Worm (Caenorhabditis elegans) whole organism, L2 larva: ENCODE data around the gene F17C11.4.

Source experiments
- C34F6.9 ChIP-seq: fragments of 150-350 bp; optimal IDR thresholded peaks from 2 replicates; lab custom pipeline; 2014; ENCODE audit warnings: missing biosample characterization, missing genetic modification characterization
- F13H6.1 ChIP-seq: sonication (generic microtip); optimal IDR thresholded peaks from 2 replicates; lab custom pipeline; 2016; ENCODE audit warnings: missing genetic modification characterization, missing compliant biosample characterization
- ama-1 ChIP-seq: fragments of 150-350 bp; optimal IDR thresholded peaks from 2 replicates; lab custom pipeline; 2018; ENCODE audit warnings: inconsistent platforms
- ceh-82 ChIP-seq: fragments of 150-350 bp; optimal IDR thresholded peaks from 2 replicates; lab custom pipeline; 2014; ENCODE audit warnings: missing biosample characterization, missing genetic modification characterization
- crh-2 ChIP-seq: sonication (generic microtip); optimal IDR thresholded peaks from 2 replicates; lab custom pipeline; 2017; ENCODE audit warnings: missing biosample characterization, missing genetic modification characterization
- dmd-4 ChIP-seq: sonication (generic microtip); optimal IDR thresholded peaks from 2 replicates; lab custom pipeline; 2017; ENCODE audit warnings: missing biosample characterization, missing genetic modification characterization
- elt-1 ChIP-seq: fragments of 150-350 bp; optimal IDR thresholded peaks from 2 replicates; lab custom pipeline; 2014; ENCODE audit warnings: missing biosample characterization, missing genetic modification characterization
- elt-3 ChIP-seq: sonication (generic microtip); optimal IDR thresholded peaks from 2 replicates; lab custom pipeline; 2017; ENCODE audit warnings: missing biosample characterization, missing genetic modification characterization
- fos-1 ChIP-seq: fragments of 150-350 bp; optimal IDR thresholded peaks from 2 replicates; lab custom pipeline; 2014; ENCODE audit warnings: missing biosample characterization, missing genetic modification characterization
- gmeb-1 ChIP-seq: fragments of 150-350 bp; optimal IDR thresholded peaks from 2 replicates; lab custom pipeline; 2014; ENCODE audit warnings: missing biosample characterization, missing genetic modification characterization
- lin-11 ChIP-seq: fragments of 150-350 bp; sonication (generic microtip); optimal IDR thresholded peaks from 2 replicates; lab custom pipeline; 2014; ENCODE audit warnings: missing biosample characterization, missing genetic modification characterization, inconsistent platforms, mixed read lengths
- lin-13 ChIP-seq: fragments of 150-350 bp; optimal IDR thresholded peaks from 2 replicates; lab custom pipeline; 2014; ENCODE audit warnings: missing biosample characterization, missing genetic modification reagents, missing genetic modification characterization
- lin-39 ChIP-seq: fragments of 150-350 bp; optimal IDR thresholded peaks from 2 replicates; lab custom pipeline; 2014; ENCODE audit warnings: missing biosample characterization, missing genetic modification reagents, missing genetic modification characterization
- lsy-2 ChIP-seq, 2 experiments: fragments of 150-350 bp in 1 of 2; sonication (generic microtip) in 1 of 2; optimal IDR thresholded peaks; 2 replicates each; lab custom pipeline; 2014 to 2017; ENCODE audit warnings: missing biosample characterization in 2 of 2, missing genetic modification characterization in 2 of 2
- mbf-1 ChIP-seq: sonication (generic microtip); optimal IDR thresholded peaks from 2 replicates; lab custom pipeline; 2017; ENCODE audit warnings: missing biosample characterization, missing genetic modification characterization
- mdl-1 ChIP-seq, 2 experiments: fragments of 150-350 bp in 1 of 2; sonication (generic microtip) in 1 of 2; optimal IDR thresholded peaks; 2 replicates each; lab custom pipeline; 2017; ENCODE audit warnings: missing biosample characterization in 2 of 2, missing genetic modification characterization in 2 of 2
- nhr-10 ChIP-seq: sonication (generic microtip); optimal IDR thresholded peaks from 2 replicates; lab custom pipeline; 2017; ENCODE audit warnings: missing biosample characterization, missing genetic modification characterization
- nhr-129 ChIP-seq: fragments of 150-350 bp; optimal IDR thresholded peaks from 2 replicates; lab custom pipeline; 2014; ENCODE audit warnings: missing biosample characterization, missing genetic modification characterization
- nhr-21 ChIP-seq: fragments of 150-350 bp; optimal IDR thresholded peaks from 2 replicates; lab custom pipeline; 2014; ENCODE audit warnings: missing biosample characterization, missing genetic modification characterization
- nhr-23 ChIP-seq: fragments of 150-350 bp; optimal IDR thresholded peaks from 2 replicates; lab custom pipeline; 2014; ENCODE audit warnings: missing biosample characterization, missing genetic modification reagents, missing genetic modification characterization
- nhr-25 ChIP-seq: fragments of 150-350 bp; sonication (generic microtip); optimal IDR thresholded peaks from 3 replicates; lab custom pipeline; 2014; ENCODE audit warnings: missing biosample characterization, missing genetic modification characterization
- nhr-77 ChIP-seq: fragments of 150-350 bp; optimal IDR thresholded peaks from 2 replicates; lab custom pipeline; 2014; ENCODE audit warnings: missing biosample characterization, missing genetic modification characterization
- sem-4 ChIP-seq: fragments of 150-350 bp; optimal IDR thresholded peaks from 2 replicates; lab custom pipeline; 2014; ENCODE audit warnings: missing biosample characterization, missing genetic modification reagents, missing genetic modification characterization
- skn-1 ChIP-seq: sonication (generic microtip); optimal IDR thresholded peaks from 2 replicates; lab custom pipeline; 2017; ENCODE audit warnings: missing biosample characterization, missing genetic modification characterization
- sma-9 ChIP-seq, 2 experiments: fragments of 150-350 bp in 1 of 2; sonication (generic microtip) in 1 of 2; optimal IDR thresholded peaks; 2 replicates each; lab custom pipeline; 2014 to 2016; ENCODE audit warnings: missing genetic modification characterization in 2 of 2, mild to moderate bottlenecking in 1 of 2, missing biosample characterization in 1 of 2, missing compliant biosample characterization in 1 of 2, missing genetic modification reagents in 1 of 2, moderate library complexity in 1 of 2
- unc-39 ChIP-seq: fragments of 150-350 bp; optimal IDR thresholded peaks from 2 replicates; lab custom pipeline; 2014; ENCODE audit warnings: missing biosample characterization, missing genetic modification characterization
- unc-55 ChIP-seq: fragments of 150-350 bp; sonication (generic microtip); optimal IDR thresholded peaks from 3 replicates; lab custom pipeline; 2014; ENCODE audit warnings: missing biosample characterization, missing genetic modification reagents, missing genetic modification characterization
- zag-1 ChIP-seq: fragments of 150-350 bp; optimal IDR thresholded peaks from 2 replicates; lab custom pipeline; 2014; ENCODE audit warnings: missing biosample characterization, missing genetic modification characterization
- ztf-11 ChIP-seq: sonication (generic microtip); optimal IDR thresholded peaks from 2 replicates; lab custom pipeline; 2017; ENCODE audit warnings: missing biosample characterization, missing genetic modification characterization
- ztf-4 ChIP-seq: fragments of 150-350 bp; optimal IDR thresholded peaks from 2 replicates; lab custom pipeline; 2014; ENCODE audit warnings: missing biosample characterization, missing genetic modification characterization

F17C11.4 gene

DNA sequence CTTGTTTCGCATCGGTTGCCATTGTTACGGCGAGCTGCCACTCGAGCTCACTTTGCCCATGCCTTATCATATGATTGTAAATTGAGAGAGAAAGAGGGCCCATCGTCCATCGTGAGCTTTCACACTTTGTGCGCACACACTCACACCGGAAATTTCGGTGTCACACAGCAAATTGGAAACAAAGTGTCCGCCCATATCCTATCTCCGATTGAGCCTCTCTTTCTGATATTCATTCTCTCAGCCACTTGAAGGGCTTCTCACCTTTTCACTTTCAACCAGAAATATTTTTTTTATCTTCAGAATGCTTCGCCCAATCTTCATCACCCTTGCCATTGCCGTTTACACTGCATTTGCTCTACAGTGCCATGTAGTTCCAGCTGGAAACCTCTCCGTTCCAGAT, 22.1 kb upstream of the F17C11.4 start, which contains the start of gene F58B4.3:
Gene F58B4.3 (plus strand): TSS at position 301 of the 400 bp plus-strand sequence.
- peak; percentile 39 for TF ChIP-seq lin-11 (tag; lab: Kevin White, UChicago)
- no peak for TF ChIP-seq fos-1 (tag; lab: Kevin White, UChicago)

DNA sequence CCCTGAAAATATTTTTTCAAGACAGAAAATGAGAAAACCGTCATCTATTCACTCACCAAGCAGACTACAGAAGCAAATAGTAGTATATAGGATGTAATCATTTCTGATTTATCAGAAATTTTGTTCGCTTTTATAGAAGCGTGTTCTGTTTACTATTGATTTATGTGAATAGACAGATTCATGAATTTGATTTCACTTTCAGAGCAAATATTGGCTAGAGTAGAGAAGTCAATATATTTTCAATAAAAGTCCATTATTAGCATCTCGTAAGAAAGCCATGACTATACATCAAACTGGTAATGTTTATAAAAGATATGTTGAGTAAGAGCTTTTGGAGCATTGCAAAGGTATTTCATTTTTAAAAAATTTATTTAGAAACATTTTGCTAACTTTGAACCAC, 20.5 kb upstream of the F17C11.4 start, which contains the start of gene scvp-1:
Gene scvp-1 (minus strand): TSS at position 101 of the 400 bp plus-strand sequence.
- TF ChIP-seq zag-1 = no peak
- no peak for TF ChIP-seq elt-1 (tag; lab: Kevin White, UChicago)
- no peak for TF ChIP-seq fos-1 (tag; lab: Kevin White, UChicago)
- no peak for TF ChIP-seq elt-3 (tag; lab: Kevin White, UChicago)
- no peak for TF ChIP-seq ztf-11 (tag; lab: Kevin White, UChicago)
- TF ChIP-seq mbf-1 (tag; lab: Kevin White, UChicago) = no peak
- no peak for TF ChIP-seq nhr-21 (tag; lab: Kevin White, UChicago)
- no peak for TF ChIP-seq dmd-4 (tag; lab: Kevin White, UChicago)
- no peak for TF ChIP-seq unc-39 (tag; lab: Kevin White, UChicago)
- no peak for TF ChIP-seq crh-2 (tag; lab: Kevin White, UChicago)
- TF ChIP-seq mdl-1 (tag; optimal IDR thresholded peaks at IDR 0.05; lab: Kevin White, UChicago) = no peak
- TF ChIP-seq ztf-4 (tag; lab: Kevin White, UChicago) = no peak
- no peak for TF ChIP-seq nhr-23
- TF ChIP-seq ceh-82 (tag; lab: Kevin White, UChicago) = no peak
- TF ChIP-seq, all 48 proteins: peak for 0

DNA sequence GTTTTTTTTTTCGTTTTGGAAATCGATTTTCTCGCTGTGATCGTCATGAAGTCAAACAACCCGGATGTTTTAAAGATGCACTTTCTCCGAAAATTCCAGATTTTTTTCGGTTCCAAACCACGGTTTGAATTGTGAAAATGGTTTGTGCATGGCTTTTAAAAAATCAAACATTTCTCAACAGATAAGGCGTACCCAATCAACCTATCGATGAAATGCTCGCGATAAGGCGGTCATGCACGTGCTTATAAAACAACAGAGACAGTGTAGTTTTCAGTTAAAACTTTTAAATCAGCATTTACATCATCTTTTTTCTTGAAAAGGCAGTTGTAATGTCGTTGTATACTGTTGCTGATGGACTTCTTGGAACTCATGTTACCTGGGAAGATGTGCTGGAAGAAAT, 19.2 kb upstream of the F17C11.4 start, which contains the start of gene F58B4.5:
Gene F58B4.5 (plus strand): TSS at position 283 of the 400 bp plus-strand sequence.
- TF ChIP-seq nhr-10 (tag; lab: Kevin White, UChicago) (no peak), crh-2 (tag; lab: Kevin White, UChicago) (peak; percentile 54), fos-1 (tag; lab: Kevin White, UChicago) (peak; percentile 43), sma-9 (GFP tag; optimal IDR thresholded peaks at IDR 0.05; lab: Kevin White, UChicago) (peak; percentile 71), sma-9 (tag; optimal IDR thresholded peaks at IDR 0.05; lab: Kevin White, UChicago) (no peak)
- TF ChIP-seq, all 48 proteins: peak for 3

DNA sequence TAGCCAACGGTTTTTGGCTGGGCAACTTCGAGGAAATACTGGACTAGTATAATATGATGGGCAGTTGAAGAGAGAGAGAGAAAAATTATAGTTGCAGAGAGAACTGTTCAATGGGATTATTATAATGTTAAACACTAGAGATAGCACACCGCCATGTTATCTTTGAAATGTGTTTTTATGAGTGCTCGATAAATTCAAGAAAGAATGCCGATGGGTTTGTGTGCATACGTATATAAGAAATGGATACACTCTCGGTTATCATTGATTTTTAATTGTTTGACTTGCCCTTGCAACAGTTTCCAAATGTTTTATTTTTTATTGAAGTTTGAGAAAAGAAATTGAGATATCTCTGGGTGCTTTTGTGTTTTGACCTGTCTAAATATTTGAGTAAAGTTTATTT, 15.0 kb upstream of the F17C11.4 start, which contains the start of gene F17C11.12:
Gene F17C11.12 (minus strand): TSS at position 240 of the 400 bp plus-strand sequence.
- peak; percentile 13 for TF ChIP-seq F13H6.1 (tag; lab: Kevin White, UChicago)
- TF ChIP-seq nhr-21 (tag; lab: Kevin White, UChicago) = no peak
- peak; percentile 71 for TF ChIP-seq sma-9 (GFP tag; optimal IDR thresholded peaks at IDR 0.05; lab: Kevin White, UChicago)
- no peak for TF ChIP-seq sma-9 (tag; optimal IDR thresholded peaks at IDR 0.05; lab: Kevin White, UChicago)
- TF ChIP-seq nhr-77 (tag; lab: Kevin White, UChicago) = no peak
- TF ChIP-seq crh-2 (tag; lab: Kevin White, UChicago) = peak; percentile 40
- TF ChIP-seq fos-1 (tag; lab: Kevin White, UChicago) = peak; percentile 73
- no peak for TF ChIP-seq ama-1

DNA sequence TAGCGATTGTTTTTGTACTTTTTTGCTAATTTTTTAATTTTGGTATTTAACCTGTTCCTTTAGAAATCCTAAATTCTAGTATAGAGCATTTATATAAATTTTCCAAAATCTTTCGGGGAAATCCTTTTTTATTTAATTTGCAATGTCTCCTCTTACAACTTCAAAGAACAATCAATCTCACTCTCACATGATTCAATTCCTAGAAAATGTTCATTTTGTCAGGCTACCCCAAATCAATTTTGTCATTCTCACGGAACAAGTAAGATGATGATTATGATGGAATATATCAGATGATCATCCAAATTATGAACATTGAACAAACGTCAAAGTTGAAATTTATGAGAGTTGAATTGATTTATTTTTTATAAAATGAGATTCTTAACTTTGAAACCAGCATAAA, 14.4 kb upstream of the F17C11.4 start:
- TF ChIP-seq lin-13 (GFP tag; lab: Kevin White, UChicago) = no peak
- TF ChIP-seq ztf-4 (tag; lab: Kevin White, UChicago) = peak; percentile 61
- TF ChIP-seq sem-4 = peak; percentile 63
- peak; percentile 47 for TF ChIP-seq gmeb-1 (tag; lab: Kevin White, UChicago)
- peak; percentile 84 for TF ChIP-seq sma-9 (GFP tag; optimal IDR thresholded peaks at IDR 0.05; lab: Kevin White, UChicago)
- no peak for TF ChIP-seq sma-9 (tag; optimal IDR thresholded peaks at IDR 0.05; lab: Kevin White, UChicago)
- peak; percentile 94 for TF ChIP-seq nhr-129
- TF ChIP-seq lsy-2 (tag; optimal IDR thresholded peaks at IDR 0.05; lab: Kevin White, UChicago) = peak in 1 of 2 experiments; percentile 71
- peak; percentile 52 for TF ChIP-seq crh-2 (tag; lab: Kevin White, UChicago)
- no peak for TF ChIP-seq lin-39 (tag; lab: Kevin White, UChicago)
- no peak for TF ChIP-seq ztf-11 (tag; lab: Kevin White, UChicago)
- peak; percentile 87 for TF ChIP-seq nhr-21 (tag; lab: Kevin White, UChicago)
- peak; percentile 13 for TF ChIP-seq fos-1 (tag; lab: Kevin White, UChicago)
- peak; percentile 69 for TF ChIP-seq C34F6.9 (tag; lab: Kevin White, UChicago)
- peak; percentile 1 for TF ChIP-seq nhr-25 (tag; lab: Kevin White, UChicago)
- TF ChIP-seq nhr-77 (tag; lab: Kevin White, UChicago) = no peak
- TF ChIP-seq ceh-82 (tag; lab: Kevin White, UChicago) = no peak
- no peak for TF ChIP-seq unc-55 (GFP tag; lab: Kevin White, UChicago)
- TF ChIP-seq skn-1 (tag; lab: Kevin White, UChicago) = peak; percentile 55
